Fruit fly (Drosophila melanogaster) whole organism, prepupa: ENCODE data around the gene CG15880.

Experiments used
- CG11902 ChIP-seq: fragments of 200-800 bp; sonication (Bioruptor generic); optimal IDR thresholded peaks from 3 replicates; lab custom pipeline; 2016; ENCODE audit warnings: missing biosample characterization, missing genetic modification characterization
- CG6792 ChIP-seq: fragments of 200-800 bp; sonication (Bioruptor generic); optimal IDR thresholded peaks from 3 replicates; lab custom pipeline; 2016; ENCODE audit warnings: missing biosample characterization, missing genetic modification characterization
- fkh ChIP-seq: fragments of 200-800 bp; sonication (Bioruptor generic); optimal IDR thresholded peaks from 3 replicates; lab custom pipeline; 2017; ENCODE audit warnings: missing biosample characterization, mild to moderate bottlenecking, missing genetic modification characterization, moderate library complexity
- net ChIP-seq: fragments of 200-800 bp; sonication (Bioruptor generic); optimal IDR thresholded peaks from 3 replicates; lab custom pipeline; 2016; ENCODE audit warnings: missing biosample characterization, missing genetic modification characterization
- pdm3 ChIP-seq: fragments of 200-800 bp; sonication (Bioruptor generic); optimal IDR thresholded peaks from 3 replicates; lab custom pipeline; 2016; ENCODE audit warnings: missing biosample characterization, missing genetic modification characterization
- salr ChIP-seq, 2 experiments: fragments of 200-800 bp; sonication (Bioruptor generic); optimal IDR thresholded peaks; 3 replicates each; lab custom pipeline; 2016 to 2018; ENCODE audit warnings: missing biosample characterization in 2 of 2, missing genetic modification characterization in 2 of 2, mild to moderate bottlenecking in 1 of 2

Gene CG15880

DNA sequence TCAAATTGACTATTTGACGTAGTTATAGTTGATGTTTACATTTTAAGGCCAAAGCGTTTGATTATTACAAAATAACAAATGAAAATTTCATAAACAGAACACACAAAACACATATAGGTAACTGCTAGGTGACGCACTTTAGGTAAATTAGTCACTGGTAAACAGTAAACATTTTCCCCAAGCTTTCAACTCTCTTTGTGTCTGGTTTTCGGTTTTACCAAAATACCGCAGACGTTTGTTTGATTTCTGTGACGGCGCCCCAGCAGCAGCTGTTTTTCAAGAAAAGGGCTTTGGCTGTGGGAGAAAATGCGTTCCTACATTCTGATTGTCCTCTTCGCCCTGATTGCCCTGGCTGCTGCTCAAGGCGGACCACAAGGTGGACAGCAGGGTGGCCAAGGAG lies 41.5 kb downstream of the CG15880 start, which contains the start of gene CG13946:
Gene CG13946 (plus strand): TSS at position 301 of the 400 bp plus-strand sequence.
- TF ChIP-seq fkh (GFP tag; lab: Kevin White, UChicago) (peak; percentile 3), CG6792 (GFP tag; lab: Kevin White, UChicago) (no peak)

DNA sequence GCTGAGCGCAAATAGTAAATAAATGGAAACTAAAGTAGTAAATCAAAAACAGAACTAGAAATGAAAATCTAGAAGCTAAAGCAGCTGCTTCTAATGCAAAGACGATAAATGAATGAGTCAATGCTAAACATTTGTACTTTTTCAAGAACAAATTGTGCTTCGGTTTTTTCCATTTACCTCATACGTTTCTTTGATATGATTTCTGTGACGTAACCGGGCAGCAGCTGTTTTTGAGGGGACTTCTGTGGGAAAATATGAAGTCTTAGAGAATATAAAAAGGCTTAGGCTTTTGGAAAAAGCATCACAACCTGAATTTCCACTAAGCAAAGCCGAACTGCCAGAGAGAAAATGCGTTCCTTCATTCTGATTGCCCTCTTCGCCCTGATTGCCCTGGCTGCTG lies 44.5 kb downstream of the CG15880 start, which contains the start of gene CG12506:
Gene CG12506 (plus strand): TSS at position 301 of the 400 bp plus-strand sequence.
- TF ChIP-seq pdm3 = no peak
- no peak for TF ChIP-seq CG11902 (GFP tag; lab: Kevin White, UChicago)
- TF ChIP-seq fkh (GFP tag; lab: Kevin White, UChicago) = peak; percentile 7
- no peak for TF ChIP-seq salr (GFP tag; optimal IDR thresholded peaks at IDR 0.05; lab: Kevin White, UChicago)
- no peak for TF ChIP-seq net (GFP tag; lab: Kevin White, UChicago)
- TF ChIP-seq, all 60 proteins: peak for 1
